Worm (Caenorhabditis elegans): ENCODE measurements around the gene F54D5.23.

ce11 chrII:11611462-11611861 is 42.4 kb upstream of the F54D5.23 start:
- TF ChIP-seq F13C5.2 (tag; optimal IDR thresholded peaks at IDR 0.05) (no peak), flt-1 (GFP tag; IDR thresholded peaks at IDR 0.05) (no peak), pes-1 (GFP tag; IDR thresholded peaks at IDR 0.05) (no peak), ceh-13 (GFP tag; optimal IDR thresholded peaks at IDR 0.05) (no peak), aly-1 (tag; optimal IDR thresholded peaks at IDR 0.05) (no peak), ama-1 (optimal IDR thresholded peaks at IDR 0.05) (no peak), ets-7 (tag; optimal IDR thresholded peaks at IDR 0.05) (no peak), hmg-4 (GFP tag; optimal IDR thresholded peaks at IDR 0.05) (no peak), hmbx-1 (tag; optimal IDR thresholded peaks at IDR 0.05) (no peak), tbx-37 (GFP tag; conservative IDR thresholded peaks at IDR 0.05) (no peak)
